Fruit fly (Drosophila melanogaster): ENCODE results near the gene Ccz1.

- no peak for TF ChIP-seq usp (GFP tag; optimal IDR thresholded peaks at IDR 0.05)
- TF ChIP-seq Myc (optimal IDR thresholded peaks at IDR 0.05), result no peak
- no peak for TF ChIP-seq br (GFP tag; optimal IDR thresholded peaks at IDR 0.05)
- TF ChIP-seq Hr78 (GFP tag; optimal IDR thresholded peaks at IDR 0.05), result no peak
Observed at dm6 chr3L:3928943-3929785, 30.2 kb upstream of the Ccz1 start.

All from whole organism, wandering third instar larva.